Fruit fly (Drosophila melanogaster): ENCODE measurements around the gene Vps16B.

- TF ChIP-seq CG8478 (optimal IDR thresholded peaks at IDR 0.05): no peak
- TF ChIP-seq CTCF (optimal IDR thresholded peaks at IDR 0.05): no peak
Observed at dm6 chr3R:29817664-29818063, 1.4 kb upstream of the Vps16B start, which contains the start of gene CG7829.

Measured in S2 (cell line).